Worm (Caenorhabditis elegans) whole organism, L3 larva: ENCODE results near the gene nhr-206.
A peak's percentile ranks its signal among the peaks of the same experiment; 100 is the strongest.

Experiments used
- R02D3.7 ChIP-seq: fragments of 150-350 bp; optimal IDR thresholded peaks from 2 replicates; lab custom pipeline; 2014; ENCODE audit warnings: missing biosample characterization, missing genetic modification characterization
- ZK546.5 ChIP-seq: sonication (generic microtip); optimal IDR thresholded peaks from 2 replicates; lab custom pipeline; 2017; ENCODE audit warnings: missing biosample characterization, missing genetic modification characterization
- ama-1 ChIP-seq: fragments of 150-350 bp; optimal IDR thresholded peaks from 2 replicates; lab custom pipeline; 2018
- ceh-16 ChIP-seq: sonication (generic microtip); optimal IDR thresholded peaks from 2 replicates; lab custom pipeline; 2017; ENCODE audit warnings: missing biosample characterization, missing genetic modification characterization
- ceh-28 ChIP-seq: fragments of 150-350 bp; optimal IDR thresholded peaks from 2 replicates; lab custom pipeline; 2014; ENCODE audit warnings: missing biosample characterization, missing genetic modification reagents, missing genetic modification characterization
- ceh-82 ChIP-seq: fragments of 150-350 bp; optimal IDR thresholded peaks from 2 replicates; lab custom pipeline; 2014; ENCODE audit warnings: missing biosample characterization, missing genetic modification characterization
- egl-27 ChIP-seq: sonication (generic microtip); optimal IDR thresholded peaks from 4 replicates; lab custom pipeline; 2017; ENCODE audit warnings: missing biosample characterization, missing genetic modification reagents, missing genetic modification characterization
- egl-5 ChIP-seq: fragments of 150-350 bp; optimal IDR thresholded peaks from 2 replicates; lab custom pipeline; 2017; ENCODE audit warnings: missing biosample characterization, missing genetic modification reagents, missing genetic modification characterization, inconsistent platforms
- elt-1 ChIP-seq: fragments of 150-350 bp; optimal IDR thresholded peaks from 2 replicates; lab custom pipeline; 2014; ENCODE audit warnings: missing biosample characterization, missing genetic modification characterization
- elt-2 ChIP-seq: sonication (generic microtip); optimal IDR thresholded peaks from 2 replicates; lab custom pipeline; 2016; ENCODE audit warnings: missing genetic modification reagents, mild to moderate bottlenecking, missing genetic modification characterization, missing compliant biosample characterization
- elt-3 ChIP-seq, 3 experiments: fragments of 150-350 bp in 1 of 3; sonication (generic microtip) in 2 of 3; optimal IDR thresholded peaks; 2 replicates in 2 of 3; 4 replicates in 1 of 3; lab custom pipeline; 2014 to 2017; ENCODE audit warnings: missing biosample characterization in 3 of 3, missing genetic modification characterization in 3 of 3
- fkh-10 ChIP-seq: sonication (generic microtip); optimal IDR thresholded peaks from 2 replicates; lab custom pipeline; 2017; ENCODE audit warnings: missing biosample characterization, missing genetic modification reagents, missing genetic modification characterization
- fkh-2 ChIP-seq: fragments of 150-350 bp; optimal IDR thresholded peaks from 2 replicates; lab custom pipeline; 2014; ENCODE audit warnings: missing biosample characterization, missing genetic modification reagents, missing genetic modification characterization
- jun-1 ChIP-seq: fragments of 150-350 bp; optimal IDR thresholded peaks from 2 replicates; lab custom pipeline; 2014; ENCODE audit warnings: missing biosample characterization, missing genetic modification reagents, missing genetic modification characterization
- lin-15B ChIP-seq: fragments of 150-350 bp; optimal IDR thresholded peaks from 2 replicates; lab custom pipeline; 2014; ENCODE audit warnings: missing biosample characterization, missing genetic modification characterization
- lin-39 ChIP-seq: fragments of 150-350 bp; optimal IDR thresholded peaks from 2 replicates; lab custom pipeline; 2018; ENCODE audit warnings: missing biosample characterization, missing genetic modification reagents, missing genetic modification characterization
- lsy-12 ChIP-seq: sonication (generic microtip); optimal IDR thresholded peaks from 2 replicates; lab custom pipeline; 2016; ENCODE audit warnings: mild to moderate bottlenecking, missing genetic modification characterization, missing compliant biosample characterization
- mml-1 ChIP-seq: fragments of 150-350 bp; sonication (generic microtip); optimal IDR thresholded peaks from 3 replicates; lab custom pipeline; 2014; ENCODE audit warnings: missing biosample characterization, missing genetic modification characterization
- nfya-1 ChIP-seq: sonication (generic microtip); optimal IDR thresholded peaks from 2 replicates; lab custom pipeline; 2017; ENCODE audit warnings: missing genetic modification characterization, mild to moderate bottlenecking, missing compliant biosample characterization, antibody characterized with exemption, moderate library complexity; ENCODE audit not compliant: insufficient read depth
- nhr-11 ChIP-seq: fragments of 150-350 bp; optimal IDR thresholded peaks from 2 replicates; lab custom pipeline; 2014; ENCODE audit warnings: missing biosample characterization, missing genetic modification characterization
- nhr-12 ChIP-seq: fragments of 150-350 bp; optimal IDR thresholded peaks from 2 replicates; lab custom pipeline; 2014; ENCODE audit warnings: missing biosample characterization, missing genetic modification characterization
- nhr-23 ChIP-seq: fragments of 150-350 bp; optimal IDR thresholded peaks from 2 replicates; lab custom pipeline; 2014; ENCODE audit warnings: missing biosample characterization, missing genetic modification reagents, missing genetic modification characterization
- nhr-237 ChIP-seq: fragments of 150-350 bp; optimal IDR thresholded peaks from 2 replicates; lab custom pipeline; 2014; ENCODE audit warnings: missing biosample characterization, missing genetic modification characterization
- nhr-25 ChIP-seq: sonication (generic microtip); optimal IDR thresholded peaks from 2 replicates; lab custom pipeline; 2017; ENCODE audit warnings: missing biosample characterization, missing genetic modification characterization
- nhr-28 ChIP-seq: fragments of 150-350 bp; optimal IDR thresholded peaks from 2 replicates; lab custom pipeline; 2014; ENCODE audit warnings: missing biosample characterization, missing genetic modification characterization
- nhr-43 ChIP-seq: sonication (generic microtip); optimal IDR thresholded peaks from 2 replicates; lab custom pipeline; 2016; ENCODE audit warnings: mild to moderate bottlenecking, missing genetic modification characterization, missing compliant biosample characterization; ENCODE audit not compliant: poor library complexity, severe bottlenecking
- nhr-67 ChIP-seq: fragments of 150-350 bp; optimal IDR thresholded peaks from 2 replicates; lab custom pipeline; 2014; ENCODE audit warnings: missing biosample characterization, missing genetic modification characterization
- nhr-77 ChIP-seq: fragments of 150-350 bp; optimal IDR thresholded peaks from 2 replicates; lab custom pipeline; 2014; ENCODE audit warnings: missing biosample characterization, missing genetic modification characterization
- pha-4 ChIP-seq: fragments of 150-350 bp; optimal IDR thresholded peaks from 2 replicates; lab custom pipeline; 2014; ENCODE audit warnings: missing biosample characterization, missing genetic modification reagents, missing genetic modification characterization
- pqm-1 ChIP-seq: fragments of 150-350 bp; optimal IDR thresholded peaks from 2 replicates; lab custom pipeline; 2017; ENCODE audit warnings: missing biosample characterization, missing genetic modification characterization, inconsistent platforms
- sea-2 ChIP-seq: fragments of 150-350 bp; sonication (generic microtip); optimal IDR thresholded peaks from 4 replicates; lab custom pipeline; 2014; ENCODE audit warnings: missing biosample characterization, missing genetic modification reagents, missing genetic modification characterization
- skn-1 ChIP-seq: fragments of 150-350 bp; optimal IDR thresholded peaks from 2 replicates; lab custom pipeline; 2014; ENCODE audit warnings: missing biosample characterization, missing genetic modification characterization
- snpc-4 ChIP-seq: fragments of 150-350 bp; optimal IDR thresholded peaks from 2 replicates; lab custom pipeline; 2014; ENCODE audit warnings: missing biosample characterization, missing genetic modification characterization
- tbx-2 ChIP-seq: sonication (generic microtip); optimal IDR thresholded peaks from 2 replicates; lab custom pipeline; 2016; ENCODE audit warnings: mild to moderate bottlenecking, missing genetic modification characterization, missing compliant biosample characterization
- zag-1 ChIP-seq: fragments of 150-350 bp; optimal IDR thresholded peaks from 2 replicates; lab custom pipeline; 2014; ENCODE audit warnings: missing biosample characterization, missing genetic modification characterization
- ztf-11 ChIP-seq: fragments of 150-350 bp; optimal IDR thresholded peaks from 2 replicates; lab custom pipeline; 2014; ENCODE audit warnings: missing biosample characterization, missing genetic modification characterization

Gene nhr-206

ce11 chrV:12059719-12060118, 32.1 kb upstream of the nhr-206 start, which contains the start of gene R07B7.2:
TSS of gene R07B7.2 (minus strand) at chrV:12059753.
- TF ChIP-seq egl-5 (tag; lab: Kevin White, UChicago): no peak
- no peak for TF ChIP-seq nhr-25
- TF ChIP-seq elt-2 (tag; lab: Kevin White, UChicago): no peak
- no peak for TF ChIP-seq fkh-2 (tag; lab: Kevin White, UChicago)
- TF ChIP-seq ceh-16 (tag; lab: Kevin White, UChicago): no peak
- no peak for TF ChIP-seq egl-27
- no peak for TF ChIP-seq fkh-10
- no peak for TF ChIP-seq nhr-77
- TF ChIP-seq nhr-28 (tag; lab: Kevin White, UChicago): no peak
- TF ChIP-seq tbx-2: no peak
- no peak for TF ChIP-seq pqm-1 (tag; lab: Kevin White, UChicago)
- TF ChIP-seq nhr-43 (tag; lab: Kevin White, UChicago): no peak
- TF ChIP-seq nhr-11 (tag; lab: Kevin White, UChicago): no peak
- no peak for TF ChIP-seq R02D3.7
- TF ChIP-seq skn-1 (tag; lab: Kevin White, UChicago): no peak
- no peak for TF ChIP-seq sea-2 (GFP tag; lab: Kevin White, UChicago)
- TF ChIP-seq nhr-23 (tag; lab: Kevin White, UChicago): no peak
- TF ChIP-seq nhr-237 (tag; lab: Kevin White, UChicago): no peak
- no peak for TF ChIP-seq lsy-12 (tag; lab: Kevin White, UChicago)
- no peak for TF ChIP-seq lin-39 (tag; lab: Kevin White, UChicago)

ce11 chrV:12063036-12063435, 28.8 kb upstream of the nhr-206 start, which contains the start of gene clh-6:
TSS of gene clh-6 (minus strand) at chrV:12063368.
- TF ChIP-seq elt-3 (tag; optimal IDR thresholded peaks at IDR 0.05; lab: Kevin White, UChicago): no peak
- peak; percentile 10 for TF ChIP-seq pha-4 (tag; lab: Kevin White, UChicago)
- TF ChIP-seq nfya-1 (tag; lab: Kevin White, UChicago): no peak
- TF ChIP-seq nhr-67 (tag; lab: Kevin White, UChicago): no peak
- peak; percentile 85 for TF ChIP-seq ama-1 (lab: Kevin White, UChicago)
- TF ChIP-seq ceh-28 (tag; lab: Kevin White, UChicago): no peak
- no peak for TF ChIP-seq ztf-11 (tag; lab: Kevin White, UChicago)
- no peak for TF ChIP-seq zag-1 (tag; lab: Kevin White, UChicago)
- no peak for TF ChIP-seq lin-39 (tag; lab: Kevin White, UChicago)
- no peak for TF ChIP-seq skn-1 (tag; lab: Kevin White, UChicago)
- TF ChIP-seq mml-1 (tag; lab: Kevin White, UChicago): no peak
- no peak for TF ChIP-seq nhr-12
- TF ChIP-seq nhr-25: peak; percentile 4
- TF ChIP-seq ZK546.5 (tag; lab: Kevin White, UChicago): no peak
- peak; percentile 9 for TF ChIP-seq elt-2 (tag; lab: Kevin White, UChicago)

ce11 chrV:12065369-12065768, 26.4 kb upstream of the nhr-206 start, which contains the start of gene pqn-53:
TSS of gene pqn-53 (minus strand) at chrV:12065391.
- TF ChIP-seq nhr-12 (no peak), nhr-25 (peak; percentile 29), fkh-2 (tag; lab: Kevin White, UChicago) (no peak), snpc-4 (tag; lab: Kevin White, UChicago) (peak; percentile 37), jun-1 (tag; lab: Kevin White, UChicago) (no peak), ceh-82 (tag; lab: Kevin White, UChicago) (no peak), ama-1 (lab: Kevin White, UChicago) (peak; percentile 28), pha-4 (tag; lab: Kevin White, UChicago) (peak; percentile 22), ztf-11 (tag; lab: Kevin White, UChicago) (no peak), zag-1 (tag; lab: Kevin White, UChicago) (no peak), fkh-10 (no peak), nfya-1 (tag; lab: Kevin White, UChicago) (peak; percentile 46), lin-39 (tag; lab: Kevin White, UChicago) (peak; percentile 31), elt-2 (tag; lab: Kevin White, UChicago) (peak; percentile 7), elt-1 (tag; lab: Kevin White, UChicago) (no peak), ceh-28 (tag; lab: Kevin White, UChicago) (peak; percentile 63)
- TF ChIP-seq, all 47 proteins: peak for 8

- peak; percentile 5 for TF ChIP-seq lin-15B (tag; lab: Kevin White, UChicago)
- TF ChIP-seq nfya-1 (tag; lab: Kevin White, UChicago): peak; percentile 5
- TF ChIP-seq fkh-10: no peak
Measured at ce11 chrV:12065859-12066258, 25.9 kb upstream of the nhr-206 start.
